Fruit fly (Drosophila melanogaster): ENCODE data around the gene CG31805.

CG31805 gene

dm6 chr2L:16877678-16878077 is 22.6 kb downstream of the CG31805 start:
- TF ChIP-seq Blimp-1 (GFP tag; optimal IDR thresholded peaks at IDR 0.05) (no peak), CG6854 (GFP tag; optimal IDR thresholded peaks at IDR 0.05) (no peak), achi (GFP tag; optimal IDR thresholded peaks at IDR 0.05) (no peak), Sox102F (GFP tag; optimal IDR thresholded peaks at IDR 0.05) (no peak), dac (GFP tag; optimal IDR thresholded peaks at IDR 0.05) (no peak), CG11294 (GFP tag; IDR thresholded peaks at IDR 0.05) (no peak), CG9139 (GFP tag; optimal IDR thresholded peaks at IDR 0.05) (no peak), CG8632 (GFP tag; optimal IDR thresholded peaks at IDR 0.05) (no peak), CG3919 (GFP tag; optimal IDR thresholded peaks at IDR 0.05) (no peak), pdm3 (GFP tag; optimal IDR thresholded peaks at IDR 0.05) (no peak), CG1621 (tag; optimal IDR thresholded peaks at IDR 0.05) (no peak), Hr38 (GFP tag; optimal IDR thresholded peaks at IDR 0.05) (no peak)

dm6 chr2L:16876555-16876954 is 23.7 kb downstream of the CG31805 start:
- no peak for TF ChIP-seq esn (GFP tag; optimal IDR thresholded peaks at IDR 0.05)
- TF ChIP-seq Eip75B (GFP tag; optimal IDR thresholded peaks at IDR 0.05), result no peak
- no peak for TF ChIP-seq svp (GFP tag)
- no peak for TF ChIP-seq dac (GFP tag; optimal IDR thresholded peaks at IDR 0.05)
- no peak for TF ChIP-seq Hr38 (GFP tag; optimal IDR thresholded peaks at IDR 0.05)
- TF ChIP-seq vri (GFP tag; optimal IDR thresholded peaks at IDR 0.05), result peak; percentile 5
- TF ChIP-seq salr (GFP tag; optimal IDR thresholded peaks at IDR 0.05), result peak in 1 of 2 experiments; percentile 6
- TF ChIP-seq Sox14 (GFP tag; optimal IDR thresholded peaks at IDR 0.05), result no peak
- TF ChIP-seq CG34406 (GFP tag; optimal IDR thresholded peaks at IDR 0.05), result no peak
- no peak for TF ChIP-seq lz (GFP tag; optimal IDR thresholded peaks at IDR 0.05)

dm6 chr2L:16874924-16875323 is 25.3 kb downstream of the CG31805 start:
- TF ChIP-seq Sox102F (GFP tag; optimal IDR thresholded peaks at IDR 0.05), result no peak
- peak; percentile 14 for TF ChIP-seq Lpt (GFP tag; optimal IDR thresholded peaks at IDR 0.05)
- TF ChIP-seq Ets96B (tag; optimal IDR thresholded peaks at IDR 0.05), result no peak
- peak; percentile 42 for TF ChIP-seq CG6276 (GFP tag; optimal IDR thresholded peaks at IDR 0.05)
- no peak for TF ChIP-seq pdm3 (GFP tag; optimal IDR thresholded peaks at IDR 0.05)
- no peak for TF ChIP-seq salr (GFP tag; optimal IDR thresholded peaks at IDR 0.05)
- TF ChIP-seq Gug (GFP tag; IDR thresholded peaks at IDR 0.05), result no peak
- TF ChIP-seq achi (GFP tag; optimal IDR thresholded peaks at IDR 0.05), result no peak
- TF ChIP-seq eg (GFP tag; IDR thresholded peaks at IDR 0.05), result peak; percentile 49; the same call in 1 of the 3 replicates
- TF ChIP-seq CG11294 (GFP tag; IDR thresholded peaks at IDR 0.05), result no peak
- no peak for TF ChIP-seq acj6 (GFP tag; optimal IDR thresholded peaks at IDR 0.05)
- TF ChIP-seq CG9139 (GFP tag; optimal IDR thresholded peaks at IDR 0.05), result no peak
- TF ChIP-seq CG4318 (GFP tag; optimal IDR thresholded peaks at IDR 0.05), result no peak
- TF ChIP-seq dsx (GFP tag; optimal IDR thresholded peaks at IDR 0.05; ENCODE audit: poor library complexity, severe bottlenecking), result no peak
- TF ChIP-seq Sox14 (GFP tag; optimal IDR thresholded peaks at IDR 0.05), result no peak
- no peak for TF ChIP-seq fd59A (GFP tag; optimal IDR thresholded peaks at IDR 0.05)
- TF ChIP-seq CG7368 (GFP tag; optimal IDR thresholded peaks at IDR 0.05), result no peak
- no peak for TF ChIP-seq CG31627 (GFP tag; optimal IDR thresholded peaks at IDR 0.05)
- TF ChIP-seq CG3032 (tag; optimal IDR thresholded peaks at IDR 0.05), result no peak
- TF ChIP-seq esn (GFP tag; optimal IDR thresholded peaks at IDR 0.05), result no peak
- TF ChIP-seq CG15336 (GFP tag; IDR thresholded peaks at IDR 0.05), result no peak
- no peak for TF ChIP-seq Smox (GFP tag; optimal IDR thresholded peaks at IDR 0.05)
- no peak for TF ChIP-seq CG11902 (GFP tag; optimal IDR thresholded peaks at IDR 0.05)

dm6 chr2L:16868897-16869324 is 31.4 kb downstream of the CG31805 start:
- TF ChIP-seq fkh (GFP tag; optimal IDR thresholded peaks at IDR 0.05) (no peak), CG3919 (GFP tag; optimal IDR thresholded peaks at IDR 0.05) (no peak), Hr4 (GFP tag; optimal IDR thresholded peaks at IDR 0.05) (peak; percentile 46), acj6 (GFP tag; optimal IDR thresholded peaks at IDR 0.05) (peak; percentile 2), CG6276 (GFP tag; optimal IDR thresholded peaks at IDR 0.05) (peak; percentile 28), OdsH (GFP tag; optimal IDR thresholded peaks at IDR 0.05) (peak; percentile 34), CG8632 (GFP tag; optimal IDR thresholded peaks at IDR 0.05) (no peak), CG8119 (GFP tag; IDR thresholded peaks at IDR 0.05) (peak; percentile 74), fd85E (GFP tag; optimal IDR thresholded peaks at IDR 0.05) (no peak), CG4318 (GFP tag; optimal IDR thresholded peaks at IDR 0.05) (peak; percentile 35), Lpt (GFP tag; optimal IDR thresholded peaks at IDR 0.05) (peak; percentile 10), CG6808 (GFP tag; optimal IDR thresholded peaks at IDR 0.05) (no peak), Eip78C (GFP tag) (peak; percentile 85), CG9139 (GFP tag; optimal IDR thresholded peaks at IDR 0.05) (no peak), dsx (GFP tag; optimal IDR thresholded peaks at IDR 0.05; ENCODE audit: poor library complexity, severe bottlenecking) (no peak), CG6854 (GFP tag; optimal IDR thresholded peaks at IDR 0.05) (no peak), CG10631 (GFP tag; optimal IDR thresholded peaks at IDR 0.05) (peak; percentile 51), salr (GFP tag; optimal IDR thresholded peaks at IDR 0.05) (peak in 1 of 2 experiments; percentile 64), achi (GFP tag; optimal IDR thresholded peaks at IDR 0.05) (peak; percentile 45), Eip75B (GFP tag; optimal IDR thresholded peaks at IDR 0.05) (peak; percentile 19), Gug (GFP tag; IDR thresholded peaks at IDR 0.05) (peak; percentile 54), CG11902 (GFP tag; optimal IDR thresholded peaks at IDR 0.05) (no peak), CG11762 (GFP tag; optimal IDR thresholded peaks at IDR 0.05; ENCODE audit: insufficient read depth) (no peak)
